Worm (Caenorhabditis elegans) whole organism, late embryonic: ENCODE measurements around the gene C27H5.2.

Experiments used
- pha-2 ChIP-seq: sonication (generic microtip); optimal IDR thresholded peaks from 2 replicates; lab custom pipeline; 2017; ENCODE audit warnings: mild to moderate bottlenecking, missing genetic modification characterization, missing compliant biosample characterization
- sdc-2 ChIP-seq: sonication (generic microtip); optimal IDR thresholded peaks from 2 replicates; lab custom pipeline; 2016; ENCODE audit warnings: missing genotype, missing genetic modification characterization, missing compliant biosample characterization
- unc-55 ChIP-seq: sonication (generic microtip); optimal IDR thresholded peaks from 2 replicates; lab custom pipeline; 2017; ENCODE audit warnings: missing biosample characterization, missing genetic modification reagents, missing genetic modification characterization

DNA sequence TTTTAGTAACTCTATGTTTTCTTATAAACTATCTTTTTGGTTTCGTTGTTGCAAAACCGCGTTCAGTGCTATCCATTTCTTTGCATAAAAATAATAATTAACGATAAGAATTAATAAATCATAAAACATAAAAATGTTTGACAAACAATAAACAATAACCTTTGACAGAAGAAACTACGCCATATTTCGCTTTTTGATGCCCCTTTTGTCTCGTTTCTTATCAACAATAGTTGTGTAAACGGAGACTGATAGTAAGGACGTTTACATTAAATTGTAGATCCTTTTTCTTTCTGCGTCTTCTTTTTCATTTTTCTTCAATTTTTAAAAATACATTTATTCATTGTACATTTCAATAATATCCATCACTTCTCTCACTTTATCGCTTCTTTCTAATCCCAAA, 16.3 kb upstream of the C27H5.2 start:
- TF ChIP-seq sdc-2 (tag; lab: Kevin White, UChicago) (no peak), unc-55 (GFP tag; lab: Kevin White, UChicago) (no peak), pha-2 (tag; lab: Kevin White, UChicago) (no peak)
